Worm (Caenorhabditis elegans) whole organism, L3 larva: ENCODE data around the gene F40G12.2.

Source experiments
- egl-27 ChIP-seq: sonication (generic microtip); optimal IDR thresholded peaks from 4 replicates; lab custom pipeline; 2017; ENCODE audit warnings: missing biosample characterization, missing genetic modification reagents, missing genetic modification characterization
- egl-5 ChIP-seq: fragments of 150-350 bp; optimal IDR thresholded peaks from 2 replicates; lab custom pipeline; 2017; ENCODE audit warnings: missing biosample characterization, missing genetic modification reagents, missing genetic modification characterization, inconsistent platforms
- elt-3 ChIP-seq, 3 experiments: fragments of 150-350 bp in 1 of 3; sonication (generic microtip) in 2 of 3; optimal IDR thresholded peaks; 2 replicates in 2 of 3; 4 replicates in 1 of 3; lab custom pipeline; 2014 to 2017; ENCODE audit warnings: missing biosample characterization in 3 of 3, missing genetic modification characterization in 3 of 3
- nhr-237 ChIP-seq: fragments of 150-350 bp; optimal IDR thresholded peaks from 2 replicates; lab custom pipeline; 2014; ENCODE audit warnings: missing biosample characterization, missing genetic modification characterization
- nhr-28 ChIP-seq: fragments of 150-350 bp; optimal IDR thresholded peaks from 2 replicates; lab custom pipeline; 2014; ENCODE audit warnings: missing biosample characterization, missing genetic modification characterization
- nhr-77 ChIP-seq: fragments of 150-350 bp; optimal IDR thresholded peaks from 2 replicates; lab custom pipeline; 2014; ENCODE audit warnings: missing biosample characterization, missing genetic modification characterization
- unc-62 ChIP-seq: fragments of 150-350 bp; sonication (generic microtip); optimal IDR thresholded peaks from 4 replicates; lab custom pipeline; 2014; ENCODE audit warnings: missing biosample characterization, missing genetic modification reagents, missing genetic modification characterization

- TF ChIP-seq unc-62 (no peak), nhr-77 (no peak), nhr-237 (tag; lab: Kevin White, UChicago) (no peak), egl-27 (tag; lab: Kevin White, UChicago) (no peak), elt-3 (tag; optimal IDR thresholded peaks at IDR 0.05; lab: Kevin White, UChicago) (no peak), nhr-28 (tag; lab: Kevin White, UChicago) (no peak), egl-5 (tag; lab: Kevin White, UChicago) (no peak)
These were observed 21.5 kb upstream of the F40G12.2 start, which contains the start of the genes srt-74 and F40G12.9 for ce11 chrV:14282222-14282709.
